Worm (Caenorhabditis elegans): ENCODE data around the gene F38B6.4.

- no peak for TF ChIP-seq hlh-1 (tag; optimal IDR thresholded peaks at IDR 0.05)
- no peak for TF ChIP-seq nhr-12 (tag; optimal IDR thresholded peaks at IDR 0.05)
- no peak for TF ChIP-seq mep-1 (tag; optimal IDR thresholded peaks at IDR 0.05)
Observed at ce11 chrX:6631437-6631836, 43.2 kb upstream of the F38B6.4 start, which contains the start of gene aexr-2.
